Fruit fly (Drosophila melanogaster): ENCODE measurements around the gene CG33090.

DNA sequence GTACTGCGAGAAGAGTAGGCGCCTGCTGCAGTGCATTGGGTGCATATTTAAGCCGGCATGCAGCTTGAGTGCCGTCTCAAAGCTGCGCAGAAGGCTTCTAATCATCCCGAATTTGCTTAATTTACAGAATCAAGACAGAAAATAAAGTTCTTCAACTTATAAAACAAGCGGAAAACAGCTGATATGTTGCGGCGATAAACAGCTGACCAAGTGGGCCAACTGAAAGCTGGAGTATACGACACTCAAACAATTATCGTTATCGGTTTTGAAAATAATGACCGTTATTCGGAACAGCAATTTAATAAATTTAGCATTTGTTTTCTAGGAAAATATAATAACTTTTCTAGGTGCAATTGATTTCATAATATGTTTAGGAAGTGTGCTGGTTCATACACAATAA, 14.6 kb downstream of the CG33090 start, which contains the start of gene mTTF:
- no peak for TF ChIP-seq psq (GFP tag; optimal IDR thresholded peaks at IDR 0.05)
- no peak for TF ChIP-seq fru (GFP tag; optimal IDR thresholded peaks at IDR 0.05)
- no peak for TF ChIP-seq pan (optimal IDR thresholded peaks at IDR 0.05)
- TF ChIP-seq dsf (GFP tag; optimal IDR thresholded peaks at IDR 0.05; ENCODE audit: borderline replicate concordance): no peak
- no peak for TF ChIP-seq h (GFP tag; optimal IDR thresholded peaks at IDR 0.05)
- no peak for TF ChIP-seq Hr78 (GFP tag; optimal IDR thresholded peaks at IDR 0.05)
